Fruit fly (Drosophila melanogaster): Measurements from ENCODE around the gene sl.

sl gene

DNA sequence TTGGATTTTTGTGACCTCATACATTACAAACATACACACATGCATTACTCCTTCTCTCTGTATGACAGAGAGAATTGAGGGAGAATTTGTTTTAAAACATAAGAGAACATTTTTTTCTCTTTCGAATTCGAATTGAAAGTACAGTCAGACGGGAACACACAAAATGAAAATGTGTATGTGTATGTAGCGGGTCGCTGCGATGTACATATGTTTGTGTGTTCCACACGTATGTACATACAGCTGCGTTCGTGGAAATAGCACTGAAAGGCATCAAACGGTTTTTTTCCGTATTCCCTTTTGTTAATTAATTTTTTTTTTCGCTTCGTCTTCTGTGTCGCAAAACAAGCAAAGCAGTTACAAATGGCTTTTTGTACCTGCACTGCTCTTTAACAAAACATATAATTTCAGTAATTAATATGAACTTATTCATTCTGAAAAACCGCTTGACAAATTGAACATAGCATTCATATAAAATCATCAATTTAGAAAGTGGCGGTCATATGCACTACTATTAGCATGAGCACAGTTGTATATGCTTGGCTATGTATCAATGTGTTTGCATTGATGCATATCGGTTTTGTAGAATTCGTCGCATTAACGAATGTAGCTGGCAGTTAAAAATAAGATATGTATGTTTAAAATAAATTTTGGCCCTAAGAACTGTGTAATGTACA, 17.4 kb upstream of the sl start (continued):
- TF ChIP-seq dati (GFP tag; IDR thresholded peaks at IDR 0.05) = 0 out of 2 replicates have a peak, but pooled peaks have one; percentile 37
- peak; percentile 93 for TF ChIP-seq Abd-B (GFP tag; optimal IDR thresholded peaks at IDR 0.05)
- TF ChIP-seq Blimp-1 (GFP tag; optimal IDR thresholded peaks at IDR 0.05) = peak; percentile 93
- TF ChIP-seq dimm (GFP tag; IDR thresholded peaks at IDR 0.05) = no peak
- TF ChIP-seq CG2116 (GFP tag; optimal IDR thresholded peaks at IDR 0.05) = peak; percentile 77
- TF ChIP-seq shn (GFP tag; optimal IDR thresholded peaks at IDR 0.05) = peak; percentile 94
- TF ChIP-seq phol (tag; optimal IDR thresholded peaks at IDR 0.05) = peak; percentile 97
- TF ChIP-seq Fer1 (GFP tag; optimal IDR thresholded peaks at IDR 0.05) = peak; percentile 97
- peak; percentile 95 for TF ChIP-seq mam (GFP tag; optimal IDR thresholded peaks at IDR 0.05)
- TF ChIP-seq MESR4 (GFP tag; optimal IDR thresholded peaks at IDR 0.05) = peak; percentile 53
- peak; percentile 86 for TF ChIP-seq Awh (GFP tag; IDR thresholded peaks at IDR 0.05)
- peak; percentile 95 for TF ChIP-seq CG15011 (GFP tag; optimal IDR thresholded peaks at IDR 0.05)
- TF ChIP-seq CG18599 (GFP tag; optimal IDR thresholded peaks at IDR 0.05) = peak; percentile 97
- no peak for TF ChIP-seq Sin3A (optimal IDR thresholded peaks at IDR 0.05)
- TF ChIP-seq Side (GFP tag; optimal IDR thresholded peaks at IDR 0.05) = peak; percentile 96
- TF ChIP-seq CG17361 (GFP tag; IDR thresholded peaks at IDR 0.05) = peak; percentile 98
- TF ChIP-seq sc (optimal IDR thresholded peaks at IDR 0.05) = no peak
- peak; percentile 92 for TF ChIP-seq sc (GFP tag; optimal IDR thresholded peaks at IDR 0.05)
- peak; percentile 98 for TF ChIP-seq nmo (GFP tag; optimal IDR thresholded peaks at IDR 0.05)
- peak; percentile 97 for TF ChIP-seq CG1233 (GFP tag; optimal IDR thresholded peaks at IDR 0.05)
- TF ChIP-seq fd3F (GFP tag; optimal IDR thresholded peaks at IDR 0.05) = peak; percentile 94
- TF ChIP-seq lilli (GFP tag; optimal IDR thresholded peaks at IDR 0.05) = peak; percentile 97
- peak; percentile 86 for TF ChIP-seq ranshi (GFP tag; IDR thresholded peaks at IDR 0.05)
- peak; percentile 98 for TF ChIP-seq CG18262 (tag; optimal IDR thresholded peaks at IDR 0.05)
- peak; percentile 90 for TF ChIP-seq CG2875 (GFP tag; optimal IDR thresholded peaks at IDR 0.05)
- TF ChIP-seq CG14860 (GFP tag; IDR thresholded peaks at IDR 0.05; ENCODE audit: partially characterized antibody) = no peak
- peak; percentile 90 for TF ChIP-seq danr (GFP tag; IDR thresholded peaks at IDR 0.05)
- peak; percentile 43; the same call in 1 of the 2 replicates for TF ChIP-seq aop (GFP tag; IDR thresholded peaks at IDR 0.05)
- TF ChIP-seq CG10462 (GFP tag; optimal IDR thresholded peaks at IDR 0.05) = peak; percentile 88
- peak; percentile 91 for TF ChIP-seq ewg (GFP tag; optimal IDR thresholded peaks at IDR 0.05)
- peak; percentile 95 for TF ChIP-seq tio (GFP tag; optimal IDR thresholded peaks at IDR 0.05)
- no peak for TF ChIP-seq unc-4 (GFP tag; IDR thresholded peaks at IDR 0.05; ENCODE audit: partially characterized antibody)
- peak; percentile 90 for TF ChIP-seq E2f1 (GFP tag; IDR thresholded peaks at IDR 0.05)
- peak; percentile 84 for TF ChIP-seq wek (GFP tag; optimal IDR thresholded peaks at IDR 0.05)
- peak; percentile 94 for TF ChIP-seq NK7.1 (GFP tag; optimal IDR thresholded peaks at IDR 0.05)
- TF ChIP-seq Myb (GFP tag; optimal IDR thresholded peaks at IDR 0.05) = peak; percentile 85
- TF ChIP-seq gro (GFP tag; optimal IDR thresholded peaks at IDR 0.05) = peak; percentile 97
- TF ChIP-seq CG34422 (GFP tag; IDR thresholded peaks at IDR 0.05) = peak; percentile 91
- no peak for TF ChIP-seq hbn (GFP tag; IDR thresholded peaks at IDR 0.05; ENCODE audit: partially characterized antibody)
- peak; percentile 82 for TF ChIP-seq CG17186 (GFP tag; optimal IDR thresholded peaks at IDR 0.05)
- peak; percentile 86 for TF ChIP-seq Nf-YB (GFP tag; optimal IDR thresholded peaks at IDR 0.05)
- no peak for TF ChIP-seq vnd (GFP tag; IDR thresholded peaks at IDR 0.05; ENCODE audit: partially characterized antibody)
- peak; percentile 80 for TF ChIP-seq Lim3 (GFP tag; IDR thresholded peaks at IDR 0.05)
- TF ChIP-seq CG3995 (GFP tag; optimal IDR thresholded peaks at IDR 0.05) = peak; percentile 69
- TF ChIP-seq CG7745 (tag; optimal IDR thresholded peaks at IDR 0.05) = peak; percentile 27
- TF ChIP-seq CG1602 (GFP tag; optimal IDR thresholded peaks at IDR 0.05) = peak; percentile 91
- no peak for TF ChIP-seq pan (optimal IDR thresholded peaks at IDR 0.05)
- peak in 1 of 2 experiments; percentile 92 for TF ChIP-seq pan (GFP tag; optimal IDR thresholded peaks at IDR 0.05 in 1 of 2, IDR thresholded peaks at IDR 0.05 in 1 of 2)
- TF ChIP-seq HmgZ (tag; optimal IDR thresholded peaks at IDR 0.05) = peak; percentile 97
- peak; percentile 96 for TF ChIP-seq Hsf (GFP tag; optimal IDR thresholded peaks at IDR 0.05)

Data from whole organism, embryonic.